Fruit fly (Drosophila melanogaster) whole organism, prepupa: ENCODE measurements around the gene CG42711.

ENCODE experiments used
- CG6792 ChIP-seq: fragments of 200-800 bp; sonication (Bioruptor generic); optimal IDR thresholded peaks from 3 replicates; lab custom pipeline; 2016; ENCODE audit warnings: missing biosample characterization, missing genetic modification characterization
- CG8632 ChIP-seq: fragments of 200-800 bp; sonication (Bioruptor generic); optimal IDR thresholded peaks from 3 replicates; lab custom pipeline; 2016; ENCODE audit warnings: missing biosample characterization, missing genetic modification characterization
- Ets21C ChIP-seq: fragments of 200-800 bp; sonication (Bioruptor generic); optimal IDR thresholded peaks from 3 replicates; lab custom pipeline; 2016; ENCODE audit warnings: missing biosample characterization, missing genetic modification characterization
- cyc ChIP-seq: fragments of 200-800 bp; sonication (Bioruptor generic); optimal IDR thresholded peaks from 3 replicates; lab custom pipeline; 2016; ENCODE audit warnings: missing biosample characterization, missing genetic modification characterization

- TF ChIP-seq Ets21C: no peak
- TF ChIP-seq CG8632 (GFP tag; lab: Kevin White, UChicago): no peak
- TF ChIP-seq CG6792 (GFP tag; lab: Kevin White, UChicago): no peak
- TF ChIP-seq cyc (GFP tag; lab: Kevin White, UChicago): no peak
These were observed 48.7 kb upstream of the CG42711 start, which contains the start of gene NimC2 for dm6 chr2L:13979826-13980225.
